Worm (Caenorhabditis elegans) whole organism, L2 larva: ENCODE data around the gene egl-19.

Experiments
- C34F6.9 ChIP-seq: fragments of 150-350 bp; optimal IDR thresholded peaks from 2 replicates; lab custom pipeline; 2014; ENCODE audit warnings: missing biosample characterization, missing genetic modification characterization
- F13H6.1 ChIP-seq: sonication (generic microtip); optimal IDR thresholded peaks from 2 replicates; lab custom pipeline; 2016; ENCODE audit warnings: missing genetic modification characterization, missing compliant biosample characterization
- R02D3.7 ChIP-seq: fragments of 150-350 bp; optimal IDR thresholded peaks from 2 replicates; lab custom pipeline; 2014; ENCODE audit warnings: missing biosample characterization, missing genetic modification characterization
- Y55F3AM.14 ChIP-seq: fragments of 200-800 bp; sonication (Bioruptor generic); optimal IDR thresholded peaks from 2 replicates; lab custom pipeline; 2018; ENCODE audit warnings: mild to moderate bottlenecking, missing genetic modification characterization, missing compliant biosample characterization
- ZK546.5 ChIP-seq: sonication (generic microtip); optimal IDR thresholded peaks from 2 replicates; lab custom pipeline; 2017; ENCODE audit warnings: missing biosample characterization, missing genetic modification characterization
- aly-2 ChIP-seq: fragments of 150-350 bp; optimal IDR thresholded peaks from 2 replicates; lab custom pipeline; 2014; ENCODE audit warnings: missing biosample characterization, missing genetic modification characterization
- ama-1 ChIP-seq: fragments of 150-350 bp; optimal IDR thresholded peaks from 2 replicates; lab custom pipeline; 2018; ENCODE audit warnings: inconsistent platforms
- blmp-1 ChIP-seq: sonication (generic microtip); optimal IDR thresholded peaks from 2 replicates; lab custom pipeline; 2017; ENCODE audit warnings: missing genetic modification characterization, mild to moderate bottlenecking, missing compliant biosample characterization, antibody characterized with exemption, moderate library complexity; ENCODE audit not compliant: insufficient read depth
- ceh-16 ChIP-seq: fragments of 150-350 bp; optimal IDR thresholded peaks from 2 replicates; lab custom pipeline; 2014; ENCODE audit warnings: missing biosample characterization, missing genetic modification characterization
- ceh-82 ChIP-seq: fragments of 150-350 bp; optimal IDR thresholded peaks from 2 replicates; lab custom pipeline; 2014; ENCODE audit warnings: missing biosample characterization, missing genetic modification characterization
- crh-2 ChIP-seq: sonication (generic microtip); optimal IDR thresholded peaks from 2 replicates; lab custom pipeline; 2017; ENCODE audit warnings: missing biosample characterization, missing genetic modification characterization
- egl-27 ChIP-seq: sonication (generic microtip); optimal IDR thresholded peaks from 3 replicates; lab custom pipeline; 2017; ENCODE audit warnings: missing biosample characterization, missing genetic modification reagents, missing genetic modification characterization
- elt-1 ChIP-seq: fragments of 150-350 bp; optimal IDR thresholded peaks from 2 replicates; lab custom pipeline; 2014; ENCODE audit warnings: missing biosample characterization, missing genetic modification characterization
- elt-3 ChIP-seq: sonication (generic microtip); optimal IDR thresholded peaks from 2 replicates; lab custom pipeline; 2017; ENCODE audit warnings: missing biosample characterization, missing genetic modification characterization
- gmeb-1 ChIP-seq: fragments of 150-350 bp; optimal IDR thresholded peaks from 2 replicates; lab custom pipeline; 2014; ENCODE audit warnings: missing biosample characterization, missing genetic modification characterization
- lin-11 ChIP-seq: fragments of 150-350 bp; sonication (generic microtip); optimal IDR thresholded peaks from 2 replicates; lab custom pipeline; 2014; ENCODE audit warnings: missing biosample characterization, missing genetic modification characterization, inconsistent platforms, mixed read lengths
- lin-39 ChIP-seq: fragments of 150-350 bp; optimal IDR thresholded peaks from 2 replicates; lab custom pipeline; 2014; ENCODE audit warnings: missing biosample characterization, missing genetic modification reagents, missing genetic modification characterization
- lsy-2 ChIP-seq, 2 experiments: fragments of 150-350 bp in 1 of 2; sonication (generic microtip) in 1 of 2; optimal IDR thresholded peaks; 2 replicates each; lab custom pipeline; 2014 to 2017; ENCODE audit warnings: missing biosample characterization in 2 of 2, missing genetic modification characterization in 2 of 2
- mbf-1 ChIP-seq: sonication (generic microtip); optimal IDR thresholded peaks from 2 replicates; lab custom pipeline; 2017; ENCODE audit warnings: missing biosample characterization, missing genetic modification characterization
- nhr-12 ChIP-seq: fragments of 150-350 bp; optimal IDR thresholded peaks from 2 replicates; lab custom pipeline; 2014; ENCODE audit warnings: missing biosample characterization, missing genetic modification characterization
- nhr-129 ChIP-seq: fragments of 150-350 bp; optimal IDR thresholded peaks from 2 replicates; lab custom pipeline; 2014; ENCODE audit warnings: missing biosample characterization, missing genetic modification characterization
- nhr-21 ChIP-seq: fragments of 150-350 bp; optimal IDR thresholded peaks from 2 replicates; lab custom pipeline; 2014; ENCODE audit warnings: missing biosample characterization, missing genetic modification characterization
- nhr-23 ChIP-seq: fragments of 150-350 bp; optimal IDR thresholded peaks from 2 replicates; lab custom pipeline; 2014; ENCODE audit warnings: missing biosample characterization, missing genetic modification reagents, missing genetic modification characterization
- nhr-237 ChIP-seq: fragments of 150-350 bp; optimal IDR thresholded peaks from 2 replicates; lab custom pipeline; 2014; ENCODE audit warnings: missing biosample characterization, missing genetic modification characterization
- nhr-6 ChIP-seq: fragments of 150-350 bp; optimal IDR thresholded peaks from 2 replicates; lab custom pipeline; 2014; ENCODE audit warnings: missing biosample characterization, missing genetic modification characterization
- nhr-77 ChIP-seq: fragments of 150-350 bp; optimal IDR thresholded peaks from 2 replicates; lab custom pipeline; 2014; ENCODE audit warnings: missing biosample characterization, missing genetic modification characterization
- peb-1 ChIP-seq: fragments of 150-350 bp; optimal IDR thresholded peaks from 2 replicates; lab custom pipeline; 2014; ENCODE audit warnings: missing biosample characterization, missing genetic modification characterization
- sem-4 ChIP-seq: fragments of 150-350 bp; optimal IDR thresholded peaks from 2 replicates; lab custom pipeline; 2014; ENCODE audit warnings: missing biosample characterization, missing genetic modification reagents, missing genetic modification characterization
- sma-3 ChIP-seq: sonication (generic microtip); optimal IDR thresholded peaks from 2 replicates; lab custom pipeline; 2016; ENCODE audit warnings: missing genetic modification reagents, missing genetic modification characterization, missing compliant biosample characterization
- sma-9 ChIP-seq, 2 experiments: fragments of 150-350 bp in 1 of 2; sonication (generic microtip) in 1 of 2; optimal IDR thresholded peaks; 2 replicates each; lab custom pipeline; 2014 to 2016; ENCODE audit warnings: missing genetic modification characterization in 2 of 2, mild to moderate bottlenecking in 1 of 2, missing biosample characterization in 1 of 2, missing compliant biosample characterization in 1 of 2, missing genetic modification reagents in 1 of 2, moderate library complexity in 1 of 2
- snpc-4 ChIP-seq: fragments of 150-350 bp; optimal IDR thresholded peaks from 2 replicates; lab custom pipeline; 2014; ENCODE audit warnings: missing biosample characterization, missing genetic modification characterization
- unc-39 ChIP-seq: fragments of 150-350 bp; optimal IDR thresholded peaks from 2 replicates; lab custom pipeline; 2014; ENCODE audit warnings: missing biosample characterization, missing genetic modification characterization
- unc-55 ChIP-seq: fragments of 150-350 bp; sonication (generic microtip); optimal IDR thresholded peaks from 3 replicates; lab custom pipeline; 2014; ENCODE audit warnings: missing biosample characterization, missing genetic modification reagents, missing genetic modification characterization
- unc-62 ChIP-seq: fragments of 150-350 bp; optimal IDR thresholded peaks from 2 replicates; lab custom pipeline; 2014; ENCODE audit warnings: missing biosample characterization, missing genetic modification reagents, missing genetic modification characterization
- zag-1 ChIP-seq: fragments of 150-350 bp; optimal IDR thresholded peaks from 2 replicates; lab custom pipeline; 2014; ENCODE audit warnings: missing biosample characterization, missing genetic modification characterization
- ztf-1 ChIP-seq: fragments of 200-800 bp; sonication (Bioruptor generic); conservative IDR thresholded peaks from 2 replicates; pipeline ENCODE4 v1.3.6; 2022; ENCODE audit warnings: missing genetic modification characterization, missing compliant biosample characterization
- ztf-11 ChIP-seq: sonication (generic microtip); optimal IDR thresholded peaks from 2 replicates; lab custom pipeline; 2017; ENCODE audit warnings: missing biosample characterization, missing genetic modification characterization
- ztf-4 ChIP-seq: fragments of 150-350 bp; optimal IDR thresholded peaks from 2 replicates; lab custom pipeline; 2014; ENCODE audit warnings: missing biosample characterization, missing genetic modification characterization

egl-19 gene

DNA sequence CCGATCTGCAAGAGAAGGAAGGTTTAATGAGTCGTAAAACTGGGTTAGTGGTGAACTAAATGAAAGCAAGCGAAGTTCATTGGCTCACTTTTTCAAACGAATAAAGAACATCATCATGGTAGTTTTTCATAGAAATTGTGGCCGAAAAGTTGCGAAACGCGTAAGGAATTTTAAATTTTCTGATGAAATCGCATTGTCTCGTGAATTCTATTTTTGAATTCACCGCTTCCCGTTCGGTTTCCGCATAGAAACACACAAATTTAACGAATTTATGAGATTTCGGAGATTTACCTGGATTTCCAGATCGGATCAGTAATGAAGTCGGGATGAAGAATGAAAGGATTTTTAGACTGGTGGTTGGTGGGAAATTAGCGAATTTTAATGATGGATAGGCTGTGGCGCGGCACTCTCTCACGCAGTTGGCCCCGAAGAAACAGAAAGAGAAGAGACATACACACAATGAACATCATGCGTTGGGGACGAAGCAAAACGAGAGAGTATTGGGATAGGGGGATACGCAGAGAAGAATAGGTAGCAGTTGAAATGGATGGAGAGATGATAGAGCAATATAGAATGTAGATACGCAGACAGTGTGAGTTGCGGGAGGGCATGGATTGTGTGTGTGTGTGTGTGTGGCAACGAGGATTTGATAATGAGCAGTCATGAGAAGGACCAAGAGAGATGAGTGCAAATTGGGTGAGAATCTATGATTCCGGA, 18.4 kb upstream of the egl-19 start (continued):
- peak; percentile 77 for TF ChIP-seq lin-39
- peak; percentile 32 for TF ChIP-seq nhr-21 (tag; lab: Kevin White, UChicago)
- no peak for TF ChIP-seq sma-3 (GFP tag; lab: Kevin White, UChicago)
- no peak for TF ChIP-seq nhr-6 (tag; lab: Kevin White, UChicago)
- no peak for TF ChIP-seq Y55F3AM.14 (GFP tag; lab: Kevin White, UChicago)
- TF ChIP-seq lsy-2 (tag; optimal IDR thresholded peaks at IDR 0.05; lab: Kevin White, UChicago), result peak; percentile 31 to 65
- TF ChIP-seq blmp-1, result no peak
- peak; percentile 91 for TF ChIP-seq nhr-129 (tag; lab: Kevin White, UChicago)
- TF ChIP-seq unc-39 (tag; lab: Kevin White, UChicago), result no peak
- TF ChIP-seq lin-11 (tag; lab: Kevin White, UChicago), result no peak
- peak; percentile 34 for TF ChIP-seq snpc-4 (tag; lab: Kevin White, UChicago)
- no peak for TF ChIP-seq nhr-77
- no peak for TF ChIP-seq elt-1 (tag; lab: Kevin White, UChicago)

DNA sequence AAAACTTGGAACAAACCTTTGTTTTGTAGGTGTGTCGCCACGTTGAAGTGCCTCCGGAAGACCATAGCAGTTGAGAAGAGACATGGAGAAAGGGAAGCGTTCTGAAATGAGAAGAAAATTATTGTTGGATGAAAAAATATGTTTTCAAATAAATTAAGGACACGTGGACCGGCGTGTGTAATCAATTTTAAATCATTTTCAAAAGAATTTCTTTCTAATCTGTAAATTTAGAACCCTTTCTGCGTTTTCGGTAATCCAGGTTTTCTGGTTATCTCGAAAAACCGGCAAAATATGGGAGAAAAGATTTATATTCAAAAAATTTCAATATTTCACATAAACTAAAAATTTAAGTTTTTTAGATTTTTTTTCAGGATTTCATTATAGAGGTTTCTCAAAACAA, 16.5 kb upstream of the egl-19 start, which contains the start of gene mob-3:
mob-3 (minus strand) TSS at position 101 of the 400 bp plus-strand sequence.
- TF ChIP-seq ceh-16 (tag; lab: Kevin White, UChicago), result no peak
- TF ChIP-seq egl-27 (tag; lab: Kevin White, UChicago), result no peak
- TF ChIP-seq unc-55 (GFP tag; lab: Kevin White, UChicago), result no peak
- TF ChIP-seq nhr-77, result no peak
- TF ChIP-seq gmeb-1 (tag; lab: Kevin White, UChicago), result no peak
- TF ChIP-seq ceh-82, result no peak
- TF ChIP-seq ama-1 (lab: Kevin White, UChicago), result no peak
- TF ChIP-seq C34F6.9 (tag; lab: Kevin White, UChicago), result no peak
- no peak for TF ChIP-seq lin-39
- TF ChIP-seq unc-39 (tag; lab: Kevin White, UChicago), result no peak
- no peak for TF ChIP-seq aly-2 (tag; lab: Kevin White, UChicago)

DNA sequence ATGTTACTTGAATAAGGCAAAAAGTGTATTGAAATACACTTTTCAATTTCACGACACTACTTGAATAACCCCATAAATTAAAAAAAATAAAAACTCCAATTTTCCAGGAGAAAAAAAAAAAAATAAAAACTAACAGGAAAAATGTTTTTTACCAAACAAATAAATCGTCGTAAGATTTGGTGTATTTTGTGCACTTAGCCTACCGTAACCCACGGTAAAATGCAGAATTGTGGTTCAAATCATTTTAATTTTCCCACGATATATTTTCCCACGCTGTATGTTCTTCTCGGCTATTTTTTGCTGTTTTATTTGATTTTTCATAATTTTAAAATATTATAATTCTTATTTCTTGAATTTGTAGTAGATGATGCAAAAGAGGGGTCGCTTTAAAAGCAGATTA, 15.7 kb upstream of the egl-19 start:
- TF ChIP-seq nhr-237 (tag; lab: Kevin White, UChicago) (no peak), ztf-4 (tag; lab: Kevin White, UChicago) (no peak), elt-3 (tag; lab: Kevin White, UChicago) (no peak), ceh-16 (tag; lab: Kevin White, UChicago) (no peak), mbf-1 (tag; lab: Kevin White, UChicago) (no peak), ztf-1 (GFP tag; lab: Robert Waterston, UW) (no peak), F13H6.1 (tag; lab: Kevin White, UChicago) (no peak), elt-1 (tag; lab: Kevin White, UChicago) (no peak), R02D3.7 (no peak), ztf-11 (no peak), peb-1 (tag; lab: Kevin White, UChicago) (no peak), nhr-6 (tag; lab: Kevin White, UChicago) (no peak), nhr-12 (no peak), lsy-2 (tag; optimal IDR thresholded peaks at IDR 0.05; lab: Kevin White, UChicago) (no peak)

DNA sequence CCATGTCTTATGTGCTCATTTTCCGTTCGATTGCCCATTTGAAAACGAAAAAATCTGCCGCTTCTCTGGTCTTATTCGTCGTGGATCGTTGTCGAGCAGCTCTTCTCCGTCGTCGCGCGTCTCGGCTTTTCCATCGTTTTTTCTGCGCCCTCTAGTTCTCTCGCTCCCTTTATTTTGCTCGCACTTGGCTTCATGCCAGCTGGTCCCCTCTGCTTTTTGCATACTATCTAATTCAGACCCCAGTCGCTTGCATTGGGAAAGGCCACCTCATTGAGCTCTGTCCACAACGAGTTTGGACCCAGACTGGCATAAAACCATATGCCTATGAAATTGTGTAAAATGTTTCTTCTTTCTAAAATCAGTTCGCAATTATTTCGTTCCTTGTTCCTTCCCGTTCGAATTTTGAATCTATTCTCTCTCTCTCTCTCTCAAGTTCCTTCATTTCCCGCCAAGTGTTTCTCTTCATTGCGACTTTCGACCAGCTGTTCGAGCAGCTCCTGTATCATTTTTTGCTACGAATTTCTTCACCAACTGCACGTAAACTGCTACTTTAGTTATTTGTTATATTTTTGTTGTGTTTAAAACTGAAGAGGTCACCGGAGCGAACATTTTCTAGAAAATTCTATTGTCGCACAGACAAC, 15.1 kb upstream of the egl-19 start:
- no peak for TF ChIP-seq mbf-1 (tag; lab: Kevin White, UChicago)
- TF ChIP-seq C34F6.9 (tag; lab: Kevin White, UChicago), result peak; percentile 22
- TF ChIP-seq lin-11 (tag; lab: Kevin White, UChicago), result peak; percentile 37
- peak; percentile 61 for TF ChIP-seq F13H6.1 (tag; lab: Kevin White, UChicago)
- TF ChIP-seq nhr-23 (tag; lab: Kevin White, UChicago), result no peak
- TF ChIP-seq zag-1 (tag; lab: Kevin White, UChicago), result peak; percentile 54
- no peak for TF ChIP-seq unc-62 (GFP tag; lab: Kevin White, UChicago)
- no peak for TF ChIP-seq ZK546.5 (tag; lab: Kevin White, UChicago)
- no peak for TF ChIP-seq sem-4
- TF ChIP-seq ztf-4 (tag; lab: Kevin White, UChicago), result no peak
- TF ChIP-seq sma-9 (GFP tag; optimal IDR thresholded peaks at IDR 0.05; lab: Kevin White, UChicago), result peak; percentile 31
- no peak for TF ChIP-seq sma-9 (tag; optimal IDR thresholded peaks at IDR 0.05; lab: Kevin White, UChicago)
- TF ChIP-seq ceh-16 (tag; lab: Kevin White, UChicago), result no peak
- peak; percentile 22 for TF ChIP-seq nhr-129 (tag; lab: Kevin White, UChicago)
- TF ChIP-seq lsy-2 (tag; optimal IDR thresholded peaks at IDR 0.05; lab: Kevin White, UChicago), result no peak
- TF ChIP-seq R02D3.7, result no peak
- TF ChIP-seq unc-55 (GFP tag; lab: Kevin White, UChicago), result peak; percentile 17
- no peak for TF ChIP-seq crh-2 (tag; lab: Kevin White, UChicago)
- TF ChIP-seq, all 48 proteins: peak for 7
